Worm (Caenorhabditis elegans) whole organism, L4 larva: ENCODE data around the gene Y40A1A.2.
A peak's percentile ranks its signal among the peaks of the same experiment; 100 is the strongest.
"Not testable (repeated sequence)": the region's sequence is repeated elsewhere in the genome, so short reads cannot be mapped to it uniquely, and the experiment has no call there.

ENCODE experiments used
- F49E8.2 ChIP-seq: sonication (generic microtip); optimal IDR thresholded peaks from 2 replicates; lab custom pipeline; 2016; ENCODE audit warnings: missing compliant biosample characterization, mild to moderate bottlenecking, missing genetic modification characterization, borderline replicate concordance
- T20F7.1 ChIP-seq: fragments of 200-800 bp; sonication (Bioruptor generic); optimal IDR thresholded peaks from 2 replicates; lab custom pipeline; 2018; ENCODE audit warnings: mild to moderate bottlenecking, missing genetic modification characterization, missing compliant biosample characterization
- Y48G9A.11 ChIP-seq: fragments of 200-800 bp; sonication (Bioruptor generic); IDR thresholded peaks from 2 replicates; pipeline ENCODE4 v1.3.6; 2022; ENCODE audit warnings: missing genetic modification reagents, missing genetic modification characterization, missing compliant biosample characterization
- ama-1 ChIP-seq: fragments of 150-350 bp; optimal IDR thresholded peaks from 2 replicates; lab custom pipeline; 2014; ENCODE audit warnings: inconsistent platforms, mixed read lengths
- ces-1 ChIP-seq: fragments of 150-350 bp; sonication (generic microtip); optimal IDR thresholded peaks from 4 replicates; lab custom pipeline; 2014; ENCODE audit warnings: missing biosample characterization, missing genetic modification reagents, missing genetic modification characterization
- daf-16 ChIP-seq, 3 experiments: sonication (generic microtip); optimal IDR thresholded peaks; 2 replicates each; lab custom pipeline; 2016 to 2017; ENCODE audit warnings: missing genetic modification characterization in 3 of 3, missing genetic modification reagents in 3 of 3, mild to moderate bottlenecking in 2 of 3, missing compliant biosample characterization in 2 of 3, missing biosample characterization in 1 of 3, moderate library complexity in 1 of 3
- daf-19 ChIP-seq: fragments of 200-800 bp; sonication (Bioruptor generic); conservative IDR thresholded peaks from 2 replicates; pipeline ENCODE4 v1.3.6; 2022; ENCODE audit warnings: missing genetic modification characterization, missing compliant biosample characterization
- dmd-6 ChIP-seq: fragments of 200-800 bp; sonication (Bioruptor generic); IDR thresholded peaks from 2 replicates; pipeline ENCODE4 v1.3.6; 2022; ENCODE audit warnings: missing genetic modification reagents, missing genetic modification characterization, missing compliant biosample characterization
- dve-1 ChIP-seq: sonication (generic microtip); optimal IDR thresholded peaks from 2 replicates; lab custom pipeline; 2017; ENCODE audit warnings: antibody characterized with exemption, mild to moderate bottlenecking, missing genetic modification characterization, missing compliant biosample characterization; ENCODE audit not compliant: insufficient read depth
- egl-43 ChIP-seq: fragments of 200-800 bp; sonication (Bioruptor generic); IDR thresholded peaks from 2 replicates; pipeline ENCODE4 v1.3.6; 2022; ENCODE audit warnings: missing genetic modification reagents, missing genetic modification characterization, missing compliant biosample characterization
- hlh-11 ChIP-seq: fragments of 200-800 bp; sonication (Bioruptor generic); optimal IDR thresholded peaks from 2 replicates; lab custom pipeline; 2018; ENCODE audit warnings: mild to moderate bottlenecking, missing genetic modification characterization, missing compliant biosample characterization
- hlh-30 ChIP-seq: sonication (generic microtip); optimal IDR thresholded peaks from 2 replicates; lab custom pipeline; 2017; ENCODE audit warnings: antibody characterized with exemption, mild to moderate bottlenecking, missing genetic modification characterization, missing compliant biosample characterization; ENCODE audit not compliant: insufficient read depth
- lin-38 ChIP-seq: fragments of 200-800 bp; sonication (Bioruptor generic); IDR thresholded peaks from 2 replicates; pipeline ENCODE4 v1.3.6; 2022; ENCODE audit warnings: missing genetic modification reagents, missing genetic modification characterization, missing compliant biosample characterization
- madf-5 ChIP-seq, 2 experiments: fragments of 200-800 bp; sonication (Bioruptor generic); IDR thresholded peaks; 2 replicates each; pipeline ENCODE4 v1.3.6; 2022; ENCODE audit warnings: missing compliant biosample characterization in 2 of 2, missing genetic modification characterization in 2 of 2
- mes-2 ChIP-seq: sonication (generic microtip); optimal IDR thresholded peaks from 2 replicates; lab custom pipeline; 2016; ENCODE audit warnings: missing genotype, mild to moderate bottlenecking, missing genetic modification characterization, missing compliant biosample characterization; ENCODE audit not compliant: poor library complexity, severe bottlenecking
- nhr-11 ChIP-seq: fragments of 150-350 bp; optimal IDR thresholded peaks from 2 replicates; lab custom pipeline; 2014; ENCODE audit warnings: missing biosample characterization, missing genetic modification characterization
- nhr-28 ChIP-seq: fragments of 150-350 bp; optimal IDR thresholded peaks from 2 replicates; lab custom pipeline; 2014; ENCODE audit warnings: missing biosample characterization, missing genetic modification characterization
- nhr-41 ChIP-seq: fragments of 200-800 bp; sonication (Bioruptor generic); IDR thresholded peaks from 2 replicates; pipeline ENCODE4 v1.3.6; 2022; ENCODE audit warnings: missing genetic modification reagents, missing genetic modification characterization, missing compliant biosample characterization
- nhr-76 ChIP-seq: fragments of 150-350 bp; optimal IDR thresholded peaks from 2 replicates; lab custom pipeline; 2014; ENCODE audit warnings: missing biosample characterization, missing genetic modification characterization
- nhr-77 ChIP-seq: fragments of 150-350 bp; optimal IDR thresholded peaks from 2 replicates; lab custom pipeline; 2014; ENCODE audit warnings: missing biosample characterization, missing genetic modification characterization
- pha-4 ChIP-seq, 2 experiments: fragments of 150-350 bp in 1 of 2; fragments of 200-800 bp in 1 of 2; sonication (Bioruptor generic) in 1 of 2; IDR thresholded peaks in 1 of 2; optimal IDR thresholded peaks in 1 of 2; 2 replicates each; pipeline versions ENCODE4 v1.3.6 to Lab custom; 2014 to 2022; ENCODE audit warnings: missing genetic modification characterization in 2 of 2, missing genetic modification reagents in 2 of 2, missing biosample characterization in 1 of 2, missing compliant biosample characterization in 1 of 2
- php-3 ChIP-seq: fragments of 200-800 bp; sonication (Bioruptor generic); IDR thresholded peaks from 2 replicates; pipeline ENCODE4 v1.3.6; 2022; ENCODE audit warnings: missing genetic modification reagents, missing genetic modification characterization, missing compliant biosample characterization
- pqm-1 ChIP-seq: sonication (generic microtip); optimal IDR thresholded peaks from 2 replicates; lab custom pipeline; 2017; ENCODE audit warnings: missing biosample characterization, missing genetic modification characterization
- sdz-12 ChIP-seq: fragments of 200-800 bp; sonication (Bioruptor generic); optimal IDR thresholded peaks from 2 replicates; lab custom pipeline; 2018; ENCODE audit warnings: mild to moderate bottlenecking, missing genetic modification characterization, missing compliant biosample characterization
- snpc-4 ChIP-seq: fragments of 150-350 bp; optimal IDR thresholded peaks from 2 replicates; lab custom pipeline; 2014; ENCODE audit warnings: missing biosample characterization, missing genetic modification characterization
- tra-1 ChIP-seq: fragments of 200-800 bp; sonication (Bioruptor generic); IDR thresholded peaks from 2 replicates; pipeline ENCODE4 v1.3.6; 2022; ENCODE audit warnings: missing genetic modification reagents, missing genetic modification characterization, missing compliant biosample characterization
- zfp-3 ChIP-seq: fragments of 200-800 bp; sonication (Bioruptor generic); conservative IDR thresholded peaks from 2 replicates; pipeline ENCODE4 v1.3.6; 2022; ENCODE audit warnings: missing genetic modification reagents, missing genetic modification characterization, missing compliant biosample characterization
- zip-2 ChIP-seq: fragments of 150-350 bp; optimal IDR thresholded peaks from 2 replicates; lab custom pipeline; 2014; ENCODE audit warnings: missing biosample characterization, missing genetic modification characterization

Gene Y40A1A.2

ce11 chrX:2018211-2018610, 27.7 kb downstream of the Y40A1A.2 start:
- peak; percentile 49 for TF ChIP-seq nhr-28 (tag; lab: Kevin White, UChicago)
- peak; percentile 44 for TF ChIP-seq hlh-11 (tag; lab: Kevin White, UChicago)
- no peak for TF ChIP-seq Y48G9A.11
- peak; percentile 31 for TF ChIP-seq mes-2 (tag; lab: Kevin White, UChicago)
- TF ChIP-seq dve-1 (tag; lab: Kevin White, UChicago) = peak; percentile 19
- peak; percentile 21 for TF ChIP-seq hlh-30
- no peak for TF ChIP-seq nhr-11
- no peak for TF ChIP-seq snpc-4
- TF ChIP-seq zip-2 = no peak
- TF ChIP-seq php-3 (GFP tag; lab: Robert Waterston, UW) = peak; percentile 70
- no peak for TF ChIP-seq daf-16 (GFP tag; optimal IDR thresholded peaks at IDR 0.05; lab: Kevin White, UChicago)
- TF ChIP-seq daf-16 (tag; optimal IDR thresholded peaks at IDR 0.05; lab: Kevin White, UChicago) = peak; percentile 35
- peak; percentile 91 for TF ChIP-seq pqm-1 (tag; lab: Kevin White, UChicago)
- TF ChIP-seq tra-1 (GFP tag; lab: Robert Waterston, UW) = 0 out of 2 replicates have a peak, but pooled peaks have one; percentile 60
- peak; percentile 72 for TF ChIP-seq dmd-6 (GFP tag; lab: Robert Waterston, UW)

ce11 chrX:2018848-2019247, 28.3 kb downstream of the Y40A1A.2 start, which contains the start of gene Y102A11A.3:
Gene Y102A11A.3 (plus strand): TSS chrX:2019148.
- TF ChIP-seq nhr-41 (GFP tag; lab: Robert Waterston, UW) (no peak), daf-19 (no peak), snpc-4 (no peak), T20F7.1 (GFP tag; lab: Kevin White, UChicago) (no peak), madf-5 (GFP tag; IDR thresholded peaks at IDR 0.05; lab: Robert Waterston, UW) (no peak), ama-1 (lab: Kevin White, UChicago) (no peak), nhr-28 (tag; lab: Kevin White, UChicago) (no peak), hlh-11 (tag; lab: Kevin White, UChicago) (no peak), lin-38 (GFP tag; lab: Robert Waterston, UW) (no peak), F49E8.2 (tag; lab: Kevin White, UChicago) (no peak), zfp-3 (no peak)

- peak; percentile 29 for TF ChIP-seq dve-1 (tag; lab: Kevin White, UChicago)
- TF ChIP-seq egl-43 = no peak
- TF ChIP-seq nhr-28 (tag; lab: Kevin White, UChicago) = peak; percentile 56
- TF ChIP-seq daf-16 (GFP tag; optimal IDR thresholded peaks at IDR 0.05; lab: Kevin White, UChicago) = no peak
- TF ChIP-seq daf-16 (tag; optimal IDR thresholded peaks at IDR 0.05; lab: Kevin White, UChicago) = peak; percentile 95
- no peak for TF ChIP-seq F49E8.2 (tag; lab: Kevin White, UChicago)
- TF ChIP-seq sdz-12 (GFP tag; lab: Kevin White, UChicago) = no peak
- TF ChIP-seq pqm-1 (tag; lab: Kevin White, UChicago) = peak; percentile 45
- peak; percentile 55 for TF ChIP-seq nhr-77 (tag; lab: Kevin White, UChicago)
- TF ChIP-seq ces-1 (GFP tag; lab: Kevin White, UChicago) = no peak
- no peak for TF ChIP-seq pha-4 (GFP tag; IDR thresholded peaks at IDR 0.05; lab: Robert Waterston, UW)
- no peak for TF ChIP-seq pha-4 (tag; optimal IDR thresholded peaks at IDR 0.05; lab: Kevin White, UChicago)
Measured at ce11 chrX:2021558-2021957, 31.0 kb downstream of the Y40A1A.2 start.

- peak; percentile 64; the same call in 1 of the 2 replicates for TF ChIP-seq tra-1 (GFP tag; lab: Robert Waterston, UW)
- peak; percentile 10 for TF ChIP-seq hlh-11 (tag; lab: Kevin White, UChicago)
- TF ChIP-seq php-3 (GFP tag; lab: Robert Waterston, UW) = peak; percentile 67; the same call in 1 of the 2 replicates
- not testable (repeated sequence) for TF ChIP-seq daf-16 (GFP tag; optimal IDR thresholded peaks at IDR 0.05; lab: Kevin White, UChicago)
- peak; percentile 28 for TF ChIP-seq daf-16 (tag; optimal IDR thresholded peaks at IDR 0.05; lab: Kevin White, UChicago)
- peak; percentile 71 for TF ChIP-seq dmd-6 (GFP tag; lab: Robert Waterston, UW)
Measured at ce11 chrX:2025405-2025804, 34.9 kb downstream of the Y40A1A.2 start.

- TF ChIP-seq nhr-76; sdz-12 (GFP tag; lab: Kevin White, UChicago); nhr-41 (GFP tag; lab: Robert Waterston, UW): not testable (repeated sequence)
Measured at ce11 chrX:2026342-2026741, 35.8 kb downstream of the Y40A1A.2 start, which contains the start of gene Y102A11A.2. Gene Y102A11A.2 (plus strand): TSS chrX:2026642.
